Worm (Caenorhabditis elegans) whole organism, L1 larva: Measurements from ENCODE around the gene C01G5.7.

Source experiments
- C16A3.4 ChIP-seq: fragments of 150-350 bp; optimal IDR thresholded peaks from 2 replicates; lab custom pipeline; 2014; ENCODE audit warnings: missing biosample characterization, missing genetic modification characterization
- C34B4.2 ChIP-seq: sonication (generic microtip); optimal IDR thresholded peaks from 2 replicates; lab custom pipeline; 2017; ENCODE audit warnings: mild to moderate bottlenecking, missing genetic modification characterization, missing compliant biosample characterization
- Y116A8C.19 ChIP-seq: sonication (generic microtip); optimal IDR thresholded peaks from 2 replicates; lab custom pipeline; 2016; ENCODE audit warnings: missing compliant biosample characterization, missing genetic modification characterization, borderline replicate concordance
- aly-2 ChIP-seq: fragments of 150-350 bp; optimal IDR thresholded peaks from 2 replicates; lab custom pipeline; 2014; ENCODE audit warnings: missing biosample characterization, missing genetic modification characterization
- ama-1 ChIP-seq: fragments of 150-350 bp; optimal IDR thresholded peaks from 2 replicates; lab custom pipeline; 2014
- blmp-1 ChIP-seq: fragments of 150-350 bp; optimal IDR thresholded peaks from 2 replicates; lab custom pipeline; 2014; ENCODE audit warnings: missing biosample characterization, missing genetic modification characterization
- ceh-8 ChIP-seq: fragments of 200-800 bp; sonication (Bioruptor generic); optimal IDR thresholded peaks from 2 replicates; lab custom pipeline; 2018; ENCODE audit warnings: mild to moderate bottlenecking, missing genetic modification characterization, moderate library complexity, missing compliant biosample characterization
- ceh-82 ChIP-seq, 3 experiments: fragments of 150-350 bp in 1 of 3; sonication (generic microtip) in 2 of 3; optimal IDR thresholded peaks; 2 replicates each; lab custom pipeline; 2014 to 2017; ENCODE audit warnings: missing biosample characterization in 3 of 3, missing genetic modification characterization in 3 of 3
- ceh-90 ChIP-seq: sonication (generic microtip); optimal IDR thresholded peaks from 2 replicates; lab custom pipeline; 2016; ENCODE audit warnings: missing genetic modification characterization, missing compliant biosample characterization
- dpl-1 ChIP-seq, 3 experiments: fragments of 150-350 bp in 2 of 3; sonication (generic microtip) in 1 of 3; optimal IDR thresholded peaks; 2 replicates each; lab custom pipeline; 2014 to 2017; ENCODE audit warnings: missing biosample characterization in 3 of 3, missing genetic modification characterization in 3 of 3, missing genetic modification reagents in 3 of 3
- efl-1 ChIP-seq, 4 experiments: fragments of 150-350 bp; optimal IDR thresholded peaks in 3 of 4; peaks in 1 of 4; 1 replicate in 1 of 4; 2 replicates in 3 of 4; lab custom pipeline; 2014; ENCODE audit warnings: missing biosample characterization in 2 of 4, missing genetic modification characterization in 2 of 4, missing genetic modification reagents in 2 of 4
- egl-13 ChIP-seq: sonication (generic microtip); optimal IDR thresholded peaks from 2 replicates; lab custom pipeline; 2016; ENCODE audit warnings: missing genotype, missing genetic modification reagents, missing genetic modification characterization, missing compliant biosample characterization
- elt-3 ChIP-seq, 6 experiments: fragments of 150-350 bp in 1 of 6; sonication (generic microtip); optimal IDR thresholded peaks; 2 replicates each; lab custom pipeline; 2017 to 2018; ENCODE audit warnings: missing biosample characterization in 6 of 6, missing genetic modification characterization in 6 of 6, inconsistent platforms in 1 of 6
- ets-5 ChIP-seq: fragments of 200-800 bp; sonication (Bioruptor generic); IDR thresholded peaks from 2 replicates; pipeline ENCODE4 v1.3.6; 2022; ENCODE audit warnings: missing genetic modification characterization, missing compliant biosample characterization
- fkh-10 ChIP-seq: sonication (generic microtip); optimal IDR thresholded peaks from 2 replicates; lab custom pipeline; 2017; ENCODE audit warnings: missing biosample characterization, missing genetic modification reagents, missing genetic modification characterization
- fkh-4 ChIP-seq: sonication (generic microtip); optimal IDR thresholded peaks from 2 replicates; lab custom pipeline; 2016; ENCODE audit warnings: missing compliant biosample characterization, missing genetic modification characterization, borderline replicate concordance
- fkh-8 ChIP-seq: sonication (generic microtip); optimal IDR thresholded peaks from 2 replicates; lab custom pipeline; 2016; ENCODE audit warnings: mild to moderate bottlenecking, missing genetic modification characterization, missing compliant biosample characterization
- grh-1 ChIP-seq: fragments of 200-800 bp; sonication (Bioruptor generic); IDR thresholded peaks from 2 replicates; pipeline ENCODE4 v1.3.6; 2022; ENCODE audit warnings: missing genetic modification reagents, missing genetic modification characterization, missing compliant biosample characterization
- irx-1 ChIP-seq: sonication (generic microtip); optimal IDR thresholded peaks from 2 replicates; lab custom pipeline; 2016; ENCODE audit warnings: missing genetic modification characterization, missing compliant biosample characterization
- lin-13 ChIP-seq: fragments of 150-350 bp; optimal IDR thresholded peaks from 2 replicates; lab custom pipeline; 2014; ENCODE audit warnings: missing biosample characterization, missing genetic modification reagents, missing genetic modification characterization
- lin-14 ChIP-seq: fragments of 200-800 bp; sonication (Bioruptor generic); optimal IDR thresholded peaks from 2 replicates; lab custom pipeline; 2018; ENCODE audit warnings: mild to moderate bottlenecking, missing genetic modification characterization, moderate library complexity, missing compliant biosample characterization
- lin-15B ChIP-seq: fragments of 150-350 bp; sonication (generic microtip); optimal IDR thresholded peaks from 3 replicates; lab custom pipeline; 2014; ENCODE audit warnings: missing biosample characterization, missing genetic modification characterization
- lin-39 ChIP-seq: fragments of 150-350 bp; optimal IDR thresholded peaks from 2 replicates; lab custom pipeline; 2014; ENCODE audit warnings: missing biosample characterization, missing genetic modification reagents, missing genetic modification characterization
- mab-9 ChIP-seq: fragments of 200-800 bp; sonication (Bioruptor generic); IDR thresholded peaks from 2 replicates; pipeline ENCODE4 v1.3.6; 2022; ENCODE audit warnings: missing genetic modification reagents, missing genetic modification characterization, missing compliant biosample characterization
- mdl-1 ChIP-seq, 2 experiments: fragments of 150-350 bp; optimal IDR thresholded peaks; 2 replicates each; lab custom pipeline; 2014 to 2017; ENCODE audit warnings: missing biosample characterization in 2 of 2, missing genetic modification characterization in 2 of 2, inconsistent platforms in 1 of 2
- mep-1 ChIP-seq: fragments of 150-350 bp; optimal IDR thresholded peaks from 2 replicates; lab custom pipeline; 2014; ENCODE audit warnings: missing biosample characterization, missing genetic modification characterization
- nhr-19 ChIP-seq: fragments of 200-800 bp; sonication (Bioruptor generic); conservative IDR thresholded peaks from 2 replicates; pipeline ENCODE4 v1.3.6; 2022; ENCODE audit warnings: missing genetic modification characterization, missing compliant biosample characterization
- nhr-20 ChIP-seq: sonication (generic microtip); optimal IDR thresholded peaks from 2 replicates; lab custom pipeline; 2016; ENCODE audit warnings: mild to moderate bottlenecking, missing genetic modification characterization, missing compliant biosample characterization
- nhr-237 ChIP-seq: fragments of 150-350 bp; optimal IDR thresholded peaks from 2 replicates; lab custom pipeline; 2014; ENCODE audit warnings: missing biosample characterization, missing genetic modification characterization
- nhr-28 ChIP-seq: fragments of 150-350 bp; optimal IDR thresholded peaks from 2 replicates; lab custom pipeline; 2014; ENCODE audit warnings: missing biosample characterization, missing genetic modification characterization
- nhr-47 ChIP-seq: sonication (generic microtip); optimal IDR thresholded peaks from 2 replicates; lab custom pipeline; 2016; ENCODE audit warnings: mild to moderate bottlenecking, missing genetic modification characterization, moderate library complexity, missing compliant biosample characterization
- nhr-71 ChIP-seq: sonication (generic microtip); optimal IDR thresholded peaks from 2 replicates; lab custom pipeline; 2016; ENCODE audit warnings: mild to moderate bottlenecking, missing genetic modification characterization, moderate library complexity, missing compliant biosample characterization
- nhr-77 ChIP-seq: fragments of 150-350 bp; optimal IDR thresholded peaks from 2 replicates; lab custom pipeline; 2014; ENCODE audit warnings: missing biosample characterization, missing genetic modification characterization
- pax-3 ChIP-seq: fragments of 200-800 bp; sonication (Bioruptor generic); optimal IDR thresholded peaks from 2 replicates; lab custom pipeline; 2018; ENCODE audit warnings: mild to moderate bottlenecking, missing genetic modification characterization, moderate library complexity, missing compliant biosample characterization
- rnt-1 ChIP-seq: sonication (generic microtip); optimal IDR thresholded peaks from 2 replicates; lab custom pipeline; 2016; ENCODE audit warnings: mild to moderate bottlenecking, missing genetic modification characterization, moderate library complexity, missing compliant biosample characterization
- snpc-4 ChIP-seq: fragments of 150-350 bp; optimal IDR thresholded peaks from 2 replicates; lab custom pipeline; 2014; ENCODE audit warnings: missing biosample characterization, missing genetic modification characterization
- snu-23 ChIP-seq: sonication (generic microtip); optimal IDR thresholded peaks from 2 replicates; lab custom pipeline; 2016; ENCODE audit warnings: missing genetic modification characterization, missing compliant biosample characterization
- sox-4 ChIP-seq: sonication (generic microtip); optimal IDR thresholded peaks from 2 replicates; lab custom pipeline; 2016; ENCODE audit warnings: missing genetic modification characterization, missing compliant biosample characterization
- swsn-7 ChIP-seq: sonication (generic microtip); optimal IDR thresholded peaks from 2 replicates; lab custom pipeline; 2016; ENCODE audit warnings: missing genetic modification characterization, missing compliant biosample characterization
- tbx-2 ChIP-seq: sonication (generic microtip); optimal IDR thresholded peaks from 2 replicates; lab custom pipeline; 2016; ENCODE audit warnings: missing genetic modification characterization, missing compliant biosample characterization
- unc-62 ChIP-seq: fragments of 150-350 bp; optimal IDR thresholded peaks from 2 replicates; lab custom pipeline; 2014; ENCODE audit warnings: missing biosample characterization, missing genetic modification reagents, missing genetic modification characterization
- unc-86 ChIP-seq: sonication (generic microtip); optimal IDR thresholded peaks from 2 replicates; lab custom pipeline; 2016; ENCODE audit warnings: missing genetic modification characterization, missing compliant biosample characterization
- ztf-4 ChIP-seq: fragments of 150-350 bp; optimal IDR thresholded peaks from 2 replicates; lab custom pipeline; 2014; ENCODE audit warnings: missing biosample characterization, missing genetic modification characterization

C01G5.7 gene

DNA sequence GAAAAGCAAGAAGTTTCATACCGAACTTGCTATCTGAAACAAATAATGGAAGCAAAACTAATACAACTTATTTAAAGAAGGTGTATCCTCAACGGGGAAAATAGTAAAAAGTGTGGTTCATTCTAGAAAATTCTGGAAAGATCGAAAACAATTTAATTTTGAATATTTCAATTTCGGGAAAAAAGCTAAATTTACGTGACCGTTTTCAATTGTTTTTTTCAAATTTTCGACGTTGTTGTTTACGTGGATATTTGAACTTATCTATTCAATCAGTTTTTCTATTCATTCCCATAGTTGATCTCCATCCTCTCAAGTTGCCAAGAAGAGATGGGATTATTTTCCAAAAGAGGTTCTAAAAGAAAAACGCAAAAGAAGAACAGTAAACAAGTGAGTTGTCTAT, 17.9 kb downstream of the C01G5.7 start, which contains the start of gene C01G5.3:
TSS of gene C01G5.3 (plus strand) at position 301 of the 400 bp plus-strand sequence.
- TF ChIP-seq nhr-237 (tag; lab: Kevin White, UChicago) = no peak
- no peak for TF ChIP-seq blmp-1 (tag; lab: Kevin White, UChicago)
- no peak for TF ChIP-seq rnt-1 (tag; lab: Kevin White, UChicago)
- no peak for TF ChIP-seq ets-5 (GFP tag; lab: Robert Waterston, UW)
- no peak for TF ChIP-seq lin-13
- no peak for TF ChIP-seq nhr-19
- no peak for TF ChIP-seq tbx-2 (tag; lab: Kevin White, UChicago)
- TF ChIP-seq efl-1 (optimal IDR thresholded peaks at IDR 0.05; lab: Kevin White, UChicago) = no peak
- peak in 1 of 2 experiments; percentile 77 for TF ChIP-seq efl-1 (GFP tag; optimal IDR thresholded peaks at IDR 0.05 in 1 of 2; lab: Kevin White, UChicago)
- no peak for TF ChIP-seq ceh-90 (tag; lab: Kevin White, UChicago)
- TF ChIP-seq, all 84 proteins: peak for 1

DNA sequence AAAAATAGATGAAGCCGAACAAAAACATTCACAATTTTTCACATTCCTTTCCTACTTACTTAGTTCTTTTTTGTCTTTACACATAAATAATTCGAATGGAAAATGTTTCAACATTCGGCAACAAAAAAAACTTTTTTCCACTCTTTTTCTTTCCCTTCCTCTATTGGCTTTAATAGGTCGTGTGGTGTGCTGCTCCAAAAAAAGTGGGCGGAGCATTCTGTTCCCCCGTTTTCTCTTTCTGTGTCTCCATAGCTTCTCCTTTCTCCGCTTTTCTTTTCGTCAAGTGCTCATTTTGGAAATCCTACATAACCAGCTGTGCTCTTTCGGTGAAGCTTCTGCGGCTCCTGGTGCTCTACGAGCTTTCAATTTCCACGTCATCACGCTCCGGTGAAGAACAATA, 23.5 kb downstream of the C01G5.7 start, which contains the start of gene C01G5.25:
TSS of gene C01G5.25 (plus strand) at position 250 of the 400 bp plus-strand sequence.
- peak; percentile 69 for TF ChIP-seq lin-14
- peak; percentile 56 for TF ChIP-seq unc-86 (tag; lab: Kevin White, UChicago)
- peak in 1 of 3 experiments; percentile 23 for TF ChIP-seq ceh-82 (tag; optimal IDR thresholded peaks at IDR 0.05; lab: Kevin White, UChicago)
- TF ChIP-seq dpl-1 (GFP tag; optimal IDR thresholded peaks at IDR 0.05; lab: Kevin White, UChicago) = peak in 1 of 3 experiments; percentile 12
- TF ChIP-seq egl-13 = no peak
- TF ChIP-seq ets-5 (GFP tag; lab: Robert Waterston, UW) = no peak
- TF ChIP-seq fkh-8 (tag; lab: Kevin White, UChicago) = peak; percentile 2

DNA sequence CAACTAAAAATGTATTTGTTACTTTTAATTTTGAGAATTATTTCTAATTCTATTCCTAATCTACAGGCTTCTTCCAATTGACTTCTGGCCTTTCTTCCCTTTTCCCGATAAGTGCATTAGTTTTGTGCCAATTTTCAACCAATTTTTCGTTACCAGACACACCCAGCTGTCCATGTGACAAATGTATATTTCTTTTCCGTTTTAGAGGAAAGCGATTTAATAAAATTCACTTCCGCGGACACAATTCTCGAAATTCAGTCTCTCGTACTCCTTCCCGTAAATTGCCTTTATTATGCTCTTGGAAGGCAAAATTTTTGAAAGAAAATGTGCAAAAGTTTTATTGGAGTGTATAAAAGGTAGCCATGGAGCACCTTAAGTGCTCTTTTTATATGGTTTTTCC, 25.0 kb downstream of the C01G5.7 start:
- TF ChIP-seq ceh-90 (tag; lab: Kevin White, UChicago) = no peak
- no peak for TF ChIP-seq swsn-7
- no peak for TF ChIP-seq ztf-4
- no peak for TF ChIP-seq unc-62 (GFP tag; lab: Kevin White, UChicago)
- TF ChIP-seq sox-4 = no peak
- TF ChIP-seq ama-1 (lab: Kevin White, UChicago) = no peak
- no peak for TF ChIP-seq fkh-4
- TF ChIP-seq C16A3.4 (tag; lab: Kevin White, UChicago) = no peak
- TF ChIP-seq fkh-10 (GFP tag; lab: Kevin White, UChicago) = no peak
- peak; percentile 6 for TF ChIP-seq mep-1
- no peak for TF ChIP-seq irx-1
- TF ChIP-seq rnt-1 (tag; lab: Kevin White, UChicago) = no peak
- peak; percentile 43 for TF ChIP-seq nhr-71 (tag; lab: Kevin White, UChicago)
- no peak for TF ChIP-seq unc-86 (tag; lab: Kevin White, UChicago)
- no peak for TF ChIP-seq Y116A8C.19 (tag; lab: Kevin White, UChicago)
- peak; percentile 46 for TF ChIP-seq nhr-47
- peak; percentile 67 for TF ChIP-seq lin-14
- TF ChIP-seq snpc-4 (tag; lab: Kevin White, UChicago) = no peak
- TF ChIP-seq efl-1 (optimal IDR thresholded peaks at IDR 0.05; lab: Kevin White, UChicago) = peak in 1 of 2 experiments; percentile 12
- TF ChIP-seq efl-1 (GFP tag; optimal IDR thresholded peaks at IDR 0.05 in 1 of 2; lab: Kevin White, UChicago) = no peak
- TF ChIP-seq mab-9 = 0 out of 2 replicates have a peak, but pooled peaks have one; percentile 25
- no peak for TF ChIP-seq C34B4.2 (tag; lab: Kevin White, UChicago)
- peak; percentile 79 for TF ChIP-seq fkh-8 (tag; lab: Kevin White, UChicago)

DNA sequence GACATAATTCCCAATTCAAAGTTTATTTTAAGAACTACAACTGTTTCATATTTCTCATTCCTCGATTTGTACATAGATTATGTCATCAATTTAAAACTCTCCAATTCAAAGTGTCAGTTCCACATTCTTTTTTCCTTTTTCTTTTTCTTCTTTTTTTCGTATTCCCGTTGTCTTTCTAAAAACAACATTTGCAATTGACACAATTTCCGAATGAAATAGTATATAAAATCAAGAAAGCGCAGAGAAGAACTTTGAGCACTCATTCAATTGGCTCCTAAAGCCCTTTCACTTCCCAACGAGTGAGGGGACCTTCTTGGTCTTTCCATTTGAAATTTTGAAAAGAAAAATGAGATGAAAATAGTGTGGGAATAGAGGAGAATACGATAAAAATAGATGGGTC, 29.4 kb downstream of the C01G5.7 start:
- TF ChIP-seq fkh-10 (GFP tag; lab: Kevin White, UChicago) (peak; percentile 56), efl-1 (optimal IDR thresholded peaks at IDR 0.05; lab: Kevin White, UChicago) (peak in 1 of 2 experiments; percentile 3), efl-1 (GFP tag; optimal IDR thresholded peaks at IDR 0.05 in 1 of 2; lab: Kevin White, UChicago) (no peak), lin-14 (peak; percentile 56), lin-13 (no peak), nhr-28 (tag; lab: Kevin White, UChicago) (no peak)

DNA sequence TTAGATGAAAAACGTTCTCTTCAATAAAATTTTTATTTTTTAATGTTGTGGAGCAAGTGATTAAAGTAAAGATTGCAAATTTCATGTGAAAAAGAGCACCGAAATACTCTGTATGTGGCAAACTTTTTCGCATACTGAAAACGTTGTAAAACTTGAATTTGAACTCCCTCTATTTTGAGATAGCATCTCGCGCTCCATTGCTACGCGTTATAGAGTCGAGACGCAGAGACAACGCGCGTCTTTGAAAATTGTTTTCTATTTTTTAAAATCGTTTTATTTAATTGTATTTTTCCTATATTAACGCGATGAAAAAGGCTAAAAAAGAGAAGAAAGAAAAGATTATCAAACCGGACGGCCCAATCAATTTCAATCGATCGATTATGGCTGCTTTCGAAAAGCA, 30.6 kb downstream of the C01G5.7 start, which contains the start of gene fan-1:
TSS of gene fan-1 (plus strand) at position 78 of the 400 bp plus-strand sequence.
- TF ChIP-seq ceh-82 (tag; optimal IDR thresholded peaks at IDR 0.05; lab: Kevin White, UChicago) (peak; percentile 43 to 74 (median 49)), lin-14 (peak; percentile 62), aly-2 (peak; percentile 14), swsn-7 (peak; percentile 63), nhr-71 (tag; lab: Kevin White, UChicago) (peak; percentile 83), snpc-4 (tag; lab: Kevin White, UChicago) (peak; percentile 6), C34B4.2 (tag; lab: Kevin White, UChicago) (no peak), lin-15B (tag; lab: Kevin White, UChicago) (peak; percentile 55), nhr-28 (tag; lab: Kevin White, UChicago) (no peak), mdl-1 (tag; optimal IDR thresholded peaks at IDR 0.05; lab: Kevin White, UChicago) (peak in 1 of 2 experiments; percentile 39), pax-3 (tag; lab: Kevin White, UChicago) (no peak), ceh-8 (no peak), egl-13 (peak; percentile 26), nhr-77 (tag; lab: Kevin White, UChicago) (peak; percentile 2), grh-1 (GFP tag; lab: Robert Waterston, UW) (no peak), nhr-20 (tag; lab: Kevin White, UChicago) (peak; percentile 77), lin-39 (tag; lab: Kevin White, UChicago) (peak; percentile 0), snu-23 (GFP tag; lab: Kevin White, UChicago) (peak; percentile 74), elt-3 (tag; optimal IDR thresholded peaks at IDR 0.05; lab: Kevin White, UChicago) (peak in 1 of 6 experiments; percentile 50)
